4 fruit fly cellular contexts compared by ENCODE assay signal in genomic region chr3R:21223453-21224057, dm6.
TF ChIP-seq lines count a peak whose summit lies in the region.

Gene CG3337, minus strand, starts transcription at chr3R:21223584.
Gene Nelf-A, plus strand, starts transcription at chr3R:21223704.

TF ChIP-seq in whole organism, adult, 20 proteins besides CTCF, POLR2A, EP300 and RAD21 (continued from another document):
- TF ChIP-seq Hr96 (GFP tag; optimal IDR thresholded peaks at IDR 0.05; lab: Kevin White, UChicago), result no peak
- TF ChIP-seq pad (GFP tag; optimal IDR thresholded peaks at IDR 0.05; lab: Kevin White, UChicago), result peak; percentile 74

TF ChIP-seq in whole organism, embryonic, 481 proteins besides CTCF, POLR2A, EP300 and RAD21 (continued from another document and continues in another):
- TF ChIP-seq zfh2 (GFP tag; optimal IDR thresholded peaks at IDR 0.05; lab: Kevin White, UChicago) (peak; percentile 83), chm (GFP tag; IDR thresholded peaks at IDR 0.05; lab: Robert Waterston, UW) (peak; percentile 56), CG8765 (GFP tag; IDR thresholded peaks at IDR 0.05; lab: Robert Waterston, UW) (peak; percentile 41; the same call in 1 of the 2 replicates), rib (GFP tag; IDR thresholded peaks at IDR 0.05; lab: Robert Waterston, UW) (peak; percentile 82), CG10321 (GFP tag; IDR thresholded peaks at IDR 0.05; lab: Robert Waterston, UW) (peak; percentile 41; the same call in 1 of the 2 replicates), CG5953 (GFP tag; IDR thresholded peaks at IDR 0.05; lab: Robert Waterston, UW) (0 out of 2 replicates have a peak, but pooled peaks have one; percentile 33), Drgx (GFP tag; IDR thresholded peaks at IDR 0.05; lab: Robert Waterston, UW) (peak; percentile 22; the same call in 1 of the 2 replicates), CG10654 (GFP tag; optimal IDR thresholded peaks at IDR 0.05; lab: Kevin White, UChicago) (peak; percentile 62), CG1792 (GFP tag; optimal IDR thresholded peaks at IDR 0.05; lab: Kevin White, UChicago) (peak; percentile 71), CG9817 (tag; optimal IDR thresholded peaks at IDR 0.05; lab: Kevin White, UChicago) (peak; percentile 30), CG10959 (GFP tag; IDR thresholded peaks at IDR 0.05; lab: Robert Waterston, UW) (no peak), pfk (GFP tag; optimal IDR thresholded peaks at IDR 0.05; lab: Kevin White, UChicago) (peak; percentile 27), row (GFP tag; IDR thresholded peaks at IDR 0.05; lab: Robert Waterston, UW) (peak; percentile 54), dmrt99B (tag; optimal IDR thresholded peaks at IDR 0.05; lab: Kevin White, UChicago) (no peak), sob (GFP tag; IDR thresholded peaks at IDR 0.05; lab: Robert Waterston, UW) (peak; percentile 88), pho (GFP tag; optimal IDR thresholded peaks at IDR 0.05; lab: Kevin White, UChicago) (peak; percentile 84), NK7.1 (GFP tag; optimal IDR thresholded peaks at IDR 0.05; lab: Kevin White, UChicago) (peak; percentile 51), nmo (GFP tag; optimal IDR thresholded peaks at IDR 0.05; lab: Kevin White, UChicago) (peak; percentile 68), tin (GFP tag; optimal IDR thresholded peaks at IDR 0.05; lab: Kevin White, UChicago) (peak; percentile 74), dpn (GFP tag; optimal IDR thresholded peaks at IDR 0.05; lab: Kevin White, UChicago) (peak; percentile 79 to 87), bigmax (GFP tag; optimal IDR thresholded peaks at IDR 0.05; lab: Kevin White, UChicago) (peak; percentile 61), her (GFP tag; optimal IDR thresholded peaks at IDR 0.05; lab: Kevin White, UChicago) (peak; percentile 74), CG31441 (GFP tag; IDR thresholded peaks at IDR 0.05; lab: Robert Waterston, UW) (no peak; the same call in 1 of the 2 replicates), CG9609 (GFP tag; optimal IDR thresholded peaks at IDR 0.05; lab: Kevin White, UChicago) (peak; percentile 80), Ssrp (tag; optimal IDR thresholded peaks at IDR 0.05; lab: Kevin White, UChicago) (no peak), danr (GFP tag; IDR thresholded peaks at IDR 0.05; lab: Robert Waterston, UW) (no peak), CG4404 (GFP tag; IDR thresholded peaks at IDR 0.05; lab: Robert Waterston, UW) (peak; percentile 56), Kr (GFP tag; optimal IDR thresholded peaks at IDR 0.05; lab: Kevin White, UChicago) (no peak), CG3281 (GFP tag; optimal IDR thresholded peaks at IDR 0.05; lab: Kevin White, UChicago) (peak; percentile 51), CG8089 (GFP tag; optimal IDR thresholded peaks at IDR 0.05; lab: Kevin White, UChicago) (peak; percentile 75), Gsc (GFP tag; IDR thresholded peaks at IDR 0.05; lab: Robert Waterston, UW) (no peak), CG1602 (GFP tag; optimal IDR thresholded peaks at IDR 0.05; lab: Kevin White, UChicago) (peak; percentile 51), CG17612 (GFP tag; IDR thresholded peaks at IDR 0.05; lab: Robert Waterston, UW) (peak; percentile 44; the same call in 1 of the 2 replicates), CG8944 (GFP tag; optimal IDR thresholded peaks at IDR 0.05; lab: Kevin White, UChicago) (peak; percentile 80), bcd (GFP tag; optimal IDR thresholded peaks at IDR 0.05; lab: Kevin White, UChicago) (peak; percentile 75), kni (GFP tag; optimal IDR thresholded peaks at IDR 0.05; lab: Kevin White, UChicago) (no peak), corto (GFP tag; optimal IDR thresholded peaks at IDR 0.05; lab: Kevin White, UChicago) (no peak), CG4424 (GFP tag; optimal IDR thresholded peaks at IDR 0.05; lab: Kevin White, UChicago) (peak; percentile 62), inv (GFP tag; IDR thresholded peaks at IDR 0.05; lab: Robert Waterston, UW; ENCODE audit: partially characterized antibody) (peak; percentile 80), Dref (GFP tag; IDR thresholded peaks at IDR 0.05; lab: Robert Waterston, UW) (peak; percentile 98), ERR (GFP tag; optimal IDR thresholded peaks at IDR 0.05; lab: Kevin White, UChicago) (peak; percentile 64)

TF ChIP-seq in whole organism, prepupa, 60 proteins besides CTCF, POLR2A, EP300 and RAD21 (continued from another document):
- no peak for TF ChIP-seq CG15336 (GFP tag; IDR thresholded peaks at IDR 0.05; lab: Robert Waterston, UW)
- TF ChIP-seq dac (GFP tag; optimal IDR thresholded peaks at IDR 0.05; lab: Kevin White, UChicago), result peak; percentile 16
- TF ChIP-seq salr (GFP tag; optimal IDR thresholded peaks at IDR 0.05; lab: Kevin White, UChicago), result peak in 1 of 2 experiments; percentile 39
- peak; percentile 66 for TF ChIP-seq cyc (GFP tag; optimal IDR thresholded peaks at IDR 0.05; lab: Kevin White, UChicago)
- peak; percentile 57 for TF ChIP-seq CG31627 (GFP tag; optimal IDR thresholded peaks at IDR 0.05; lab: Kevin White, UChicago)
- TF ChIP-seq achi (GFP tag; optimal IDR thresholded peaks at IDR 0.05; lab: Kevin White, UChicago), result no peak
- peak; percentile 71 for TF ChIP-seq CG6163 (GFP tag; IDR thresholded peaks at IDR 0.05; lab: Robert Waterston, UW)
- peak; percentile 53 for TF ChIP-seq Hr39 (GFP tag; optimal IDR thresholded peaks at IDR 0.05; lab: Kevin White, UChicago)
- TF ChIP-seq CG11762 (GFP tag; optimal IDR thresholded peaks at IDR 0.05; lab: Kevin White, UChicago; ENCODE audit: insufficient read depth), result no peak
- no peak for TF ChIP-seq Smox (GFP tag; optimal IDR thresholded peaks at IDR 0.05; lab: Kevin White, UChicago)
- peak; percentile 58 for TF ChIP-seq esn (GFP tag; optimal IDR thresholded peaks at IDR 0.05; lab: Kevin White, UChicago)
- TF ChIP-seq CG8632 (GFP tag; optimal IDR thresholded peaks at IDR 0.05; lab: Kevin White, UChicago), result no peak
- TF ChIP-seq CG6276 (GFP tag; optimal IDR thresholded peaks at IDR 0.05; lab: Kevin White, UChicago), result no peak
- TF ChIP-seq fkh (GFP tag; optimal IDR thresholded peaks at IDR 0.05; lab: Kevin White, UChicago), result peak; percentile 90
- no peak for TF ChIP-seq CG32006 (GFP tag; optimal IDR thresholded peaks at IDR 0.05; lab: Kevin White, UChicago)
TF ChIP-seq in whole organism, prepupa: peak in this region for 18.

TF ChIP-seq in whole organism, wandering third instar larva, 38 proteins besides CTCF, POLR2A, EP300 and RAD21 (continued from another document):
- TF ChIP-seq psq (GFP tag; optimal IDR thresholded peaks at IDR 0.05; lab: Kevin White, UChicago), result peak; percentile 35
- peak; percentile 21 for TF ChIP-seq Dif (GFP tag; optimal IDR thresholded peaks at IDR 0.05; lab: Kevin White, UChicago; ENCODE audit: partially characterized antibody)
- TF ChIP-seq dsf (GFP tag; optimal IDR thresholded peaks at IDR 0.05; lab: Kevin White, UChicago; ENCODE audit: borderline replicate concordance), result no peak
- no peak for TF ChIP-seq dl (GFP tag; optimal IDR thresholded peaks at IDR 0.05; lab: Kevin White, UChicago; ENCODE audit: insufficient read depth in 1 of 2, partially characterized antibody in 2 of 2)
- peak; percentile 71 for TF ChIP-seq sv (GFP tag; optimal IDR thresholded peaks at IDR 0.05; lab: Kevin White, UChicago)
- TF ChIP-seq h (GFP tag; optimal IDR thresholded peaks at IDR 0.05; lab: Kevin White, UChicago), result peak; percentile 73
- TF ChIP-seq Dfd (GFP tag; optimal IDR thresholded peaks at IDR 0.05; lab: Kevin White, UChicago), result no peak
- no peak for TF ChIP-seq woc (GFP tag; optimal IDR thresholded peaks at IDR 0.05; lab: Kevin White, UChicago)
- no peak for TF ChIP-seq GATAd (GFP tag; optimal IDR thresholded peaks at IDR 0.05; lab: Kevin White, UChicago)
- TF ChIP-seq fru (GFP tag; optimal IDR thresholded peaks at IDR 0.05; lab: Kevin White, UChicago), result peak; percentile 7
- peak; percentile 65 for TF ChIP-seq CG9705 (GFP tag; optimal IDR thresholded peaks at IDR 0.05; lab: Kevin White, UChicago)
- TF ChIP-seq Abd-B (GFP tag; optimal IDR thresholded peaks at IDR 0.05; lab: Kevin White, UChicago), result no peak
- TF ChIP-seq pan (optimal IDR thresholded peaks at IDR 0.05; lab: Kevin White, UChicago), result no peak
- TF ChIP-seq Sp1 (GFP tag; optimal IDR thresholded peaks at IDR 0.05; lab: Kevin White, UChicago), result peak; percentile 36
- TF ChIP-seq dmrt93B (GFP tag; optimal IDR thresholded peaks at IDR 0.05; lab: Kevin White, UChicago), result no peak
- no peak for TF ChIP-seq Mio (GFP tag; optimal IDR thresholded peaks at IDR 0.05; lab: Kevin White, UChicago)
